Worm (Caenorhabditis elegans): Measurements from ENCODE around the gene T22B7.8.

T22B7.8 gene

ce11 chrX:5646951-5647423 lies 15.3 kb downstream of the T22B7.8 start, which contains the start of gene T22B7.3:
T22B7.3 (plus strand) TSS chrX:5647373.
- TF ChIP-seq tbx-2 (tag; optimal IDR thresholded peaks at IDR 0.05) (no peak), eor-1 (tag; optimal IDR thresholded peaks at IDR 0.05) (no peak), lin-15B (tag; optimal IDR thresholded peaks at IDR 0.05) (no peak), elt-1 (tag; optimal IDR thresholded peaks at IDR 0.05) (no peak), nfya-1 (tag; optimal IDR thresholded peaks at IDR 0.05; ENCODE audit: insufficient read depth) (no peak), ztf-11 (tag; optimal IDR thresholded peaks at IDR 0.05) (no peak), hmg-11 (tag; optimal IDR thresholded peaks at IDR 0.05) (no peak), fkh-2 (tag; optimal IDR thresholded peaks at IDR 0.05) (no peak), nhr-23 (tag; optimal IDR thresholded peaks at IDR 0.05) (no peak), skn-1 (tag; optimal IDR thresholded peaks at IDR 0.05) (no peak), fkh-10 (GFP tag; optimal IDR thresholded peaks at IDR 0.05) (no peak), ztf-4 (tag; optimal IDR thresholded peaks at IDR 0.05) (no peak), unc-62 (GFP tag; optimal IDR thresholded peaks at IDR 0.05) (no peak), lin-39 (tag; optimal IDR thresholded peaks at IDR 0.05) (no peak), nhr-77 (tag; optimal IDR thresholded peaks at IDR 0.05) (no peak), snpc-4 (tag; optimal IDR thresholded peaks at IDR 0.05) (no peak)

ce11 chrX:5647884-5648283 lies 16.2 kb downstream of the T22B7.8 start, which contains the start of gene srv-7:
srv-7 (minus strand) TSS chrX:5647984.
- TF ChIP-seq skn-1 (tag; optimal IDR thresholded peaks at IDR 0.05) (no peak), lin-39 (tag; optimal IDR thresholded peaks at IDR 0.05) (no peak), aly-2 (tag; optimal IDR thresholded peaks at IDR 0.05) (no peak), mml-1 (tag; optimal IDR thresholded peaks at IDR 0.05) (no peak), nhr-11 (tag; optimal IDR thresholded peaks at IDR 0.05) (no peak), elt-3 (tag; optimal IDR thresholded peaks at IDR 0.05) (no peak), nhr-77 (tag; optimal IDR thresholded peaks at IDR 0.05) (no peak), nhr-67 (tag; optimal IDR thresholded peaks at IDR 0.05) (no peak)

ce11 chrX:5653813-5654212 lies 22.1 kb downstream of the T22B7.8 start, which contains the start of gene T22B7.7:
T22B7.7 (minus strand) TSS chrX:5654074.
- TF ChIP-seq nhr-28 (tag; optimal IDR thresholded peaks at IDR 0.05) (no peak), pqm-1 (tag; optimal IDR thresholded peaks at IDR 0.05) (peak; percentile 33), pha-4 (tag; optimal IDR thresholded peaks at IDR 0.05) (peak; percentile 52), nhr-25 (tag; optimal IDR thresholded peaks at IDR 0.05) (peak; percentile 50), elt-2 (tag; optimal IDR thresholded peaks at IDR 0.05) (peak; percentile 18), daf-12 (tag; optimal IDR thresholded peaks at IDR 0.05) (peak; percentile 40), egl-5 (tag; optimal IDR thresholded peaks at IDR 0.05) (peak; percentile 14), hmg-11 (tag; optimal IDR thresholded peaks at IDR 0.05) (no peak), nhr-23 (tag; optimal IDR thresholded peaks at IDR 0.05) (no peak), sea-2 (GFP tag; optimal IDR thresholded peaks at IDR 0.05) (no peak), nfya-1 (tag; optimal IDR thresholded peaks at IDR 0.05; ENCODE audit: insufficient read depth) (peak; percentile 56)

- TF ChIP-seq fos-1 (tag; optimal IDR thresholded peaks at IDR 0.05): no peak
- TF ChIP-seq egl-27 (tag; optimal IDR thresholded peaks at IDR 0.05): no peak
- TF ChIP-seq pha-4 (tag; optimal IDR thresholded peaks at IDR 0.05): no peak
- no peak for TF ChIP-seq nhr-43 (tag; optimal IDR thresholded peaks at IDR 0.05; ENCODE audit: poor library complexity, severe bottlenecking)
- TF ChIP-seq jun-1 (tag; optimal IDR thresholded peaks at IDR 0.05): no peak
- TF ChIP-seq ZK546.5 (tag; optimal IDR thresholded peaks at IDR 0.05): no peak
- TF ChIP-seq nhr-12 (tag; optimal IDR thresholded peaks at IDR 0.05): no peak
- TF ChIP-seq nhr-76 (tag; optimal IDR thresholded peaks at IDR 0.05): no peak
- no peak for TF ChIP-seq lsy-12 (tag; optimal IDR thresholded peaks at IDR 0.05)
- no peak for TF ChIP-seq fkh-2 (tag; optimal IDR thresholded peaks at IDR 0.05)
- no peak for TF ChIP-seq tbx-2 (tag; optimal IDR thresholded peaks at IDR 0.05)
- no peak for TF ChIP-seq unc-39 (tag; optimal IDR thresholded peaks at IDR 0.05)
- TF ChIP-seq zag-1 (tag; optimal IDR thresholded peaks at IDR 0.05): no peak
Observed at ce11 chrX:5655601-5656000, 23.9 kb downstream of the T22B7.8 start.

Measured in whole organism, L3 larva.